Fruit fly (Drosophila melanogaster): ENCODE measurements around the gene CG9109.

CG9109 gene

dm6 chr2L:6081134-6081832, 47.1 kb upstream of the CG9109 start (continued):
- TF ChIP-seq Dp (GFP tag; optimal IDR thresholded peaks at IDR 0.05) (no peak), HLHmδ (GFP tag; optimal IDR thresholded peaks at IDR 0.05) (no peak), Aef1 (GFP tag; IDR thresholded peaks at IDR 0.05) (no peak), sens (GFP tag) (peak; percentile 3), gro (GFP tag; optimal IDR thresholded peaks at IDR 0.05) (no peak), CG11696 (GFP tag; IDR thresholded peaks at IDR 0.05) (no peak), sens-2 (GFP tag; IDR thresholded peaks at IDR 0.05) (no peak), CG4360 (GFP tag; IDR thresholded peaks at IDR 0.05) (peak; percentile 50; the same call in 1 of the 2 replicates), Rfx (GFP tag; IDR thresholded peaks at IDR 0.05) (no peak), CG1602 (GFP tag; optimal IDR thresholded peaks at IDR 0.05) (no peak), CG9797 (GFP tag; optimal IDR thresholded peaks at IDR 0.05) (no peak), Sry-δ (GFP tag; optimal IDR thresholded peaks at IDR 0.05) (no peak), Adf1 (GFP tag; IDR thresholded peaks at IDR 0.05) (peak; percentile 53; the same call in 1 of the 2 replicates), D19A (tag; optimal IDR thresholded peaks at IDR 0.05) (no peak), CG34422 (GFP tag; IDR thresholded peaks at IDR 0.05) (0 out of 3 replicates have a peak, but pooled peaks have one; percentile 25), CG10321 (GFP tag; IDR thresholded peaks at IDR 0.05) (no peak), kni (GFP tag; optimal IDR thresholded peaks at IDR 0.05) (no peak), Doc3 (GFP tag; IDR thresholded peaks at IDR 0.05; ENCODE audit: partially characterized antibody) (no peak), z (GFP tag; IDR thresholded peaks at IDR 0.05) (peak; percentile 56; the same call in 1 of the 3 replicates), da (GFP tag; optimal IDR thresholded peaks at IDR 0.05) (peak; percentile 5), CG8944 (GFP tag; optimal IDR thresholded peaks at IDR 0.05) (no peak), Mrtf (GFP tag; IDR thresholded peaks at IDR 0.05) (no peak), pros (GFP tag; optimal IDR thresholded peaks at IDR 0.05) (peak; percentile 86), CG8765 (GFP tag; IDR thresholded peaks at IDR 0.05) (no peak), Max (GFP tag; optimal IDR thresholded peaks at IDR 0.05) (no peak), Nf-YC (tag; optimal IDR thresholded peaks at IDR 0.05) (no peak), CG15696 (tag; optimal IDR thresholded peaks at IDR 0.05) (no peak), Xrp1 (GFP tag; IDR thresholded peaks at IDR 0.05) (0 out of 2 replicates have a peak, but pooled peaks have one; percentile 20), pan (optimal IDR thresholded peaks at IDR 0.05) (no peak), pan (GFP tag; optimal IDR thresholded peaks at IDR 0.05 in 1 of 2, IDR thresholded peaks at IDR 0.05 in 1 of 2) (no peak), pnt (GFP tag; optimal IDR thresholded peaks at IDR 0.05) (no peak), E2f1 (GFP tag; IDR thresholded peaks at IDR 0.05) (no peak), twi (tag; optimal IDR thresholded peaks at IDR 0.05) (peak; percentile 38), CG1647 (GFP tag; optimal IDR thresholded peaks at IDR 0.05) (no peak), Dll (GFP tag; IDR thresholded peaks at IDR 0.05; ENCODE audit: partially characterized antibody) (no peak), phol (tag; optimal IDR thresholded peaks at IDR 0.05) (no peak), NFAT (GFP tag; IDR thresholded peaks at IDR 0.05) (no peak), caup (GFP tag; optimal IDR thresholded peaks at IDR 0.05; ENCODE audit: severe bottlenecking) (no peak), CG15073 (GFP tag; optimal IDR thresholded peaks at IDR 0.05) (no peak), CG17186 (GFP tag; optimal IDR thresholded peaks at IDR 0.05) (no peak), CG4617 (GFP tag; optimal IDR thresholded peaks at IDR 0.05; ENCODE audit: borderline replicate concordance) (no peak), tio (GFP tag; optimal IDR thresholded peaks at IDR 0.05) (no peak), CG8478 (optimal IDR thresholded peaks at IDR 0.05) (peak; percentile 21), CG31388 (GFP tag; optimal IDR thresholded peaks at IDR 0.05) (no peak), TFAM (GFP tag; optimal IDR thresholded peaks at IDR 0.05) (no peak), nerfin-2 (GFP tag; IDR thresholded peaks at IDR 0.05; ENCODE audit: partially characterized antibody) (no peak), CG4707 (GFP tag; optimal IDR thresholded peaks at IDR 0.05) (peak; percentile 21), CG10979 (tag; optimal IDR thresholded peaks at IDR 0.05) (no peak), chinmo (GFP tag; IDR thresholded peaks at IDR 0.05; ENCODE audit: partially characterized antibody) (0 out of 4 replicates have a peak, but pooled peaks have one; percentile 13), Bteb2 (GFP tag; optimal IDR thresholded peaks at IDR 0.05) (no peak), CG9609 (GFP tag; optimal IDR thresholded peaks at IDR 0.05) (no peak)
